Fruit fly (Drosophila melanogaster): Measurements from ENCODE around the gene Obp83cd.

- TF ChIP-seq CG32006 (GFP tag; optimal IDR thresholded peaks at IDR 0.05): no peak
- no peak for TF ChIP-seq Sox102F (GFP tag; optimal IDR thresholded peaks at IDR 0.05)
- no peak for TF ChIP-seq CG4318 (GFP tag; optimal IDR thresholded peaks at IDR 0.05)
- TF ChIP-seq CG8632 (GFP tag; optimal IDR thresholded peaks at IDR 0.05): no peak
- no peak for TF ChIP-seq ss (GFP tag; optimal IDR thresholded peaks at IDR 0.05)
- TF ChIP-seq fd59A (GFP tag; optimal IDR thresholded peaks at IDR 0.05): no peak
- no peak for TF ChIP-seq Hr38 (GFP tag; optimal IDR thresholded peaks at IDR 0.05)
- no peak for TF ChIP-seq CG6276 (GFP tag; optimal IDR thresholded peaks at IDR 0.05)
- no peak for TF ChIP-seq spab (GFP tag; optimal IDR thresholded peaks at IDR 0.05)
- no peak for TF ChIP-seq OdsH (GFP tag; optimal IDR thresholded peaks at IDR 0.05)
- no peak for TF ChIP-seq svp (GFP tag)
- no peak for TF ChIP-seq Gug (GFP tag; IDR thresholded peaks at IDR 0.05)
- no peak for TF ChIP-seq CG16779 (tag; optimal IDR thresholded peaks at IDR 0.05)
- TF ChIP-seq CG9139 (GFP tag; optimal IDR thresholded peaks at IDR 0.05): no peak
Observed at dm6 chr3R:6149593-6149992, 41.7 kb downstream of the Obp83cd start.
